Worm (Caenorhabditis elegans) whole organism, L3 larva: ENCODE results near the gene T06E8.8.

ENCODE experiments used
- R02D3.7 ChIP-seq: fragments of 150-350 bp; optimal IDR thresholded peaks from 2 replicates; lab custom pipeline; 2014; ENCODE audit warnings: missing biosample characterization, missing genetic modification characterization
- ZK546.5 ChIP-seq: sonication (generic microtip); optimal IDR thresholded peaks from 2 replicates; lab custom pipeline; 2017; ENCODE audit warnings: missing biosample characterization, missing genetic modification characterization
- aly-2 ChIP-seq: fragments of 150-350 bp; optimal IDR thresholded peaks from 2 replicates; lab custom pipeline; 2014; ENCODE audit warnings: missing biosample characterization, missing genetic modification characterization
- ama-1 ChIP-seq: fragments of 150-350 bp; optimal IDR thresholded peaks from 2 replicates; lab custom pipeline; 2018
- ceh-16 ChIP-seq: sonication (generic microtip); optimal IDR thresholded peaks from 2 replicates; lab custom pipeline; 2017; ENCODE audit warnings: missing biosample characterization, missing genetic modification characterization
- ceh-28 ChIP-seq: fragments of 150-350 bp; optimal IDR thresholded peaks from 2 replicates; lab custom pipeline; 2014; ENCODE audit warnings: missing biosample characterization, missing genetic modification reagents, missing genetic modification characterization
- ceh-82 ChIP-seq: fragments of 150-350 bp; optimal IDR thresholded peaks from 2 replicates; lab custom pipeline; 2014; ENCODE audit warnings: missing biosample characterization, missing genetic modification characterization
- ceh-9 ChIP-seq: sonication (generic microtip); optimal IDR thresholded peaks from 2 replicates; lab custom pipeline; 2018; ENCODE audit warnings: missing biosample characterization, missing genetic modification characterization
- daf-12 ChIP-seq: fragments of 150-350 bp; optimal IDR thresholded peaks from 2 replicates; lab custom pipeline; 2014; ENCODE audit warnings: missing biosample characterization, missing genetic modification reagents, missing genetic modification characterization
- egl-27 ChIP-seq: sonication (generic microtip); optimal IDR thresholded peaks from 4 replicates; lab custom pipeline; 2017; ENCODE audit warnings: missing biosample characterization, missing genetic modification reagents, missing genetic modification characterization
- egl-5 ChIP-seq: fragments of 150-350 bp; optimal IDR thresholded peaks from 2 replicates; lab custom pipeline; 2017; ENCODE audit warnings: missing biosample characterization, missing genetic modification reagents, missing genetic modification characterization, inconsistent platforms
- elt-1 ChIP-seq: fragments of 150-350 bp; optimal IDR thresholded peaks from 2 replicates; lab custom pipeline; 2014; ENCODE audit warnings: missing biosample characterization, missing genetic modification characterization
- elt-2 ChIP-seq: sonication (generic microtip); optimal IDR thresholded peaks from 2 replicates; lab custom pipeline; 2016; ENCODE audit warnings: missing genetic modification reagents, mild to moderate bottlenecking, missing genetic modification characterization, missing compliant biosample characterization
- elt-3 ChIP-seq, 3 experiments: fragments of 150-350 bp in 1 of 3; sonication (generic microtip) in 2 of 3; optimal IDR thresholded peaks; 2 replicates in 2 of 3; 4 replicates in 1 of 3; lab custom pipeline; 2014 to 2017; ENCODE audit warnings: missing biosample characterization in 3 of 3, missing genetic modification characterization in 3 of 3
- eor-1 ChIP-seq, 2 experiments: fragments of 150-350 bp; optimal IDR thresholded peaks; 2 replicates each; lab custom pipeline; 2014 to 2018; ENCODE audit warnings: missing biosample characterization in 2 of 2, missing genetic modification characterization in 2 of 2
- fkh-10 ChIP-seq: sonication (generic microtip); optimal IDR thresholded peaks from 2 replicates; lab custom pipeline; 2017; ENCODE audit warnings: missing biosample characterization, missing genetic modification reagents, missing genetic modification characterization
- fkh-2 ChIP-seq: fragments of 150-350 bp; optimal IDR thresholded peaks from 2 replicates; lab custom pipeline; 2014; ENCODE audit warnings: missing biosample characterization, missing genetic modification reagents, missing genetic modification characterization
- fos-1 ChIP-seq: fragments of 150-350 bp; optimal IDR thresholded peaks from 2 replicates; lab custom pipeline; 2014; ENCODE audit warnings: missing biosample characterization, missing genetic modification characterization
- hmg-11 ChIP-seq: sonication (generic microtip); optimal IDR thresholded peaks from 2 replicates; lab custom pipeline; 2016; ENCODE audit warnings: missing genetic modification characterization, missing compliant biosample characterization
- jun-1 ChIP-seq: fragments of 150-350 bp; optimal IDR thresholded peaks from 2 replicates; lab custom pipeline; 2014; ENCODE audit warnings: missing biosample characterization, missing genetic modification reagents, missing genetic modification characterization
- lin-15B ChIP-seq: fragments of 150-350 bp; optimal IDR thresholded peaks from 2 replicates; lab custom pipeline; 2014; ENCODE audit warnings: missing biosample characterization, missing genetic modification characterization
- lin-39 ChIP-seq: fragments of 150-350 bp; optimal IDR thresholded peaks from 2 replicates; lab custom pipeline; 2018; ENCODE audit warnings: missing biosample characterization, missing genetic modification reagents, missing genetic modification characterization
- lsy-12 ChIP-seq: sonication (generic microtip); optimal IDR thresholded peaks from 2 replicates; lab custom pipeline; 2016; ENCODE audit warnings: mild to moderate bottlenecking, missing genetic modification characterization, missing compliant biosample characterization
- mdl-1 ChIP-seq: fragments of 150-350 bp; optimal IDR thresholded peaks from 2 replicates; lab custom pipeline; 2014; ENCODE audit warnings: missing biosample characterization, missing genetic modification characterization
- mml-1 ChIP-seq: fragments of 150-350 bp; sonication (generic microtip); optimal IDR thresholded peaks from 3 replicates; lab custom pipeline; 2014; ENCODE audit warnings: missing biosample characterization, missing genetic modification characterization
- nfya-1 ChIP-seq: sonication (generic microtip); optimal IDR thresholded peaks from 2 replicates; lab custom pipeline; 2017; ENCODE audit warnings: missing genetic modification characterization, mild to moderate bottlenecking, missing compliant biosample characterization, antibody characterized with exemption, moderate library complexity; ENCODE audit not compliant: insufficient read depth
- nhr-11 ChIP-seq: fragments of 150-350 bp; optimal IDR thresholded peaks from 2 replicates; lab custom pipeline; 2014; ENCODE audit warnings: missing biosample characterization, missing genetic modification characterization
- nhr-12 ChIP-seq: fragments of 150-350 bp; optimal IDR thresholded peaks from 2 replicates; lab custom pipeline; 2014; ENCODE audit warnings: missing biosample characterization, missing genetic modification characterization
- nhr-23 ChIP-seq: fragments of 150-350 bp; optimal IDR thresholded peaks from 2 replicates; lab custom pipeline; 2014; ENCODE audit warnings: missing biosample characterization, missing genetic modification reagents, missing genetic modification characterization
- nhr-237 ChIP-seq: fragments of 150-350 bp; optimal IDR thresholded peaks from 2 replicates; lab custom pipeline; 2014; ENCODE audit warnings: missing biosample characterization, missing genetic modification characterization
- nhr-25 ChIP-seq: sonication (generic microtip); optimal IDR thresholded peaks from 2 replicates; lab custom pipeline; 2017; ENCODE audit warnings: missing biosample characterization, missing genetic modification characterization
- nhr-28 ChIP-seq: fragments of 150-350 bp; optimal IDR thresholded peaks from 2 replicates; lab custom pipeline; 2014; ENCODE audit warnings: missing biosample characterization, missing genetic modification characterization
- nhr-43 ChIP-seq: sonication (generic microtip); optimal IDR thresholded peaks from 2 replicates; lab custom pipeline; 2016; ENCODE audit warnings: mild to moderate bottlenecking, missing genetic modification characterization, missing compliant biosample characterization; ENCODE audit not compliant: poor library complexity, severe bottlenecking
- nhr-67 ChIP-seq: fragments of 150-350 bp; optimal IDR thresholded peaks from 2 replicates; lab custom pipeline; 2014; ENCODE audit warnings: missing biosample characterization, missing genetic modification characterization
- nhr-76 ChIP-seq: fragments of 150-350 bp; sonication (generic microtip); optimal IDR thresholded peaks from 5 replicates; lab custom pipeline; 2014; ENCODE audit warnings: missing biosample characterization, missing genetic modification characterization
- nhr-77 ChIP-seq: fragments of 150-350 bp; optimal IDR thresholded peaks from 2 replicates; lab custom pipeline; 2014; ENCODE audit warnings: missing biosample characterization, missing genetic modification characterization
- pha-4 ChIP-seq: fragments of 150-350 bp; optimal IDR thresholded peaks from 2 replicates; lab custom pipeline; 2014; ENCODE audit warnings: missing biosample characterization, missing genetic modification reagents, missing genetic modification characterization
- pqm-1 ChIP-seq: fragments of 150-350 bp; optimal IDR thresholded peaks from 2 replicates; lab custom pipeline; 2017; ENCODE audit warnings: missing biosample characterization, missing genetic modification characterization, inconsistent platforms
- sea-2 ChIP-seq: fragments of 150-350 bp; sonication (generic microtip); optimal IDR thresholded peaks from 4 replicates; lab custom pipeline; 2014; ENCODE audit warnings: missing biosample characterization, missing genetic modification reagents, missing genetic modification characterization
- skn-1 ChIP-seq: fragments of 150-350 bp; optimal IDR thresholded peaks from 2 replicates; lab custom pipeline; 2014; ENCODE audit warnings: missing biosample characterization, missing genetic modification characterization
- snpc-4 ChIP-seq: fragments of 150-350 bp; optimal IDR thresholded peaks from 2 replicates; lab custom pipeline; 2014; ENCODE audit warnings: missing biosample characterization, missing genetic modification characterization
- tbx-2 ChIP-seq: sonication (generic microtip); optimal IDR thresholded peaks from 2 replicates; lab custom pipeline; 2016; ENCODE audit warnings: mild to moderate bottlenecking, missing genetic modification characterization, missing compliant biosample characterization
- unc-39 ChIP-seq: sonication (generic microtip); optimal IDR thresholded peaks from 4 replicates; lab custom pipeline; 2017; ENCODE audit warnings: missing biosample characterization, missing genetic modification characterization
- unc-62 ChIP-seq: fragments of 150-350 bp; sonication (generic microtip); optimal IDR thresholded peaks from 4 replicates; lab custom pipeline; 2014; ENCODE audit warnings: missing biosample characterization, missing genetic modification reagents, missing genetic modification characterization
- zag-1 ChIP-seq: fragments of 150-350 bp; optimal IDR thresholded peaks from 2 replicates; lab custom pipeline; 2014; ENCODE audit warnings: missing biosample characterization, missing genetic modification characterization
- ztf-11 ChIP-seq: fragments of 150-350 bp; optimal IDR thresholded peaks from 2 replicates; lab custom pipeline; 2014; ENCODE audit warnings: missing biosample characterization, missing genetic modification characterization
- ztf-4 ChIP-seq: fragments of 150-350 bp; optimal IDR thresholded peaks from 2 replicates; lab custom pipeline; 2014; ENCODE audit warnings: missing biosample characterization, missing genetic modification characterization

The T06E8.8 gene

ce11 chrV:10003315-10003969, 40.1 kb upstream of the T06E8.8 start:
- TF ChIP-seq fkh-2 (tag; lab: Kevin White, UChicago): no peak
- no peak for TF ChIP-seq nhr-237 (tag; lab: Kevin White, UChicago)
- TF ChIP-seq ztf-4 (tag; lab: Kevin White, UChicago): no peak
- no peak for TF ChIP-seq R02D3.7 (tag; lab: Kevin White, UChicago)
- TF ChIP-seq unc-62 (GFP tag; lab: Kevin White, UChicago): no peak
- TF ChIP-seq lin-39 (tag; lab: Kevin White, UChicago): peak; percentile 38
- TF ChIP-seq unc-39 (tag; lab: Kevin White, UChicago): no peak
- no peak for TF ChIP-seq aly-2 (tag; lab: Kevin White, UChicago)
- no peak for TF ChIP-seq ceh-82 (tag; lab: Kevin White, UChicago)
- TF ChIP-seq sea-2 (GFP tag; lab: Kevin White, UChicago): no peak
- TF ChIP-seq fos-1 (tag; lab: Kevin White, UChicago): no peak
- TF ChIP-seq skn-1 (tag; lab: Kevin White, UChicago): peak; percentile 31
- TF ChIP-seq jun-1: peak; percentile 8
- peak; percentile 73 for TF ChIP-seq lin-15B (tag; lab: Kevin White, UChicago)
- no peak for TF ChIP-seq lsy-12 (tag; lab: Kevin White, UChicago)
- TF ChIP-seq nhr-11 (tag; lab: Kevin White, UChicago): no peak
- no peak for TF ChIP-seq mml-1 (tag; lab: Kevin White, UChicago)
- TF ChIP-seq elt-1 (tag; lab: Kevin White, UChicago): no peak
- peak; percentile 44 for TF ChIP-seq nhr-23 (tag; lab: Kevin White, UChicago)
- peak; percentile 42 for TF ChIP-seq snpc-4 (tag; lab: Kevin White, UChicago)
- no peak for TF ChIP-seq elt-3 (tag; optimal IDR thresholded peaks at IDR 0.05; lab: Kevin White, UChicago)
- no peak for TF ChIP-seq daf-12 (tag; lab: Kevin White, UChicago)
- peak; percentile 53 for TF ChIP-seq nfya-1 (tag; lab: Kevin White, UChicago)
- no peak for TF ChIP-seq nhr-77 (tag; lab: Kevin White, UChicago)
- no peak for TF ChIP-seq ceh-16 (tag; lab: Kevin White, UChicago)
- no peak for TF ChIP-seq tbx-2 (tag; lab: Kevin White, UChicago)
- TF ChIP-seq hmg-11 (tag; lab: Kevin White, UChicago): peak; percentile 57
- peak; percentile 41 for TF ChIP-seq nhr-25 (tag; lab: Kevin White, UChicago)
- no peak for TF ChIP-seq nhr-76 (tag; lab: Kevin White, UChicago)
- TF ChIP-seq ztf-11: no peak
- no peak for TF ChIP-seq nhr-67
- TF ChIP-seq eor-1 (tag; optimal IDR thresholded peaks at IDR 0.05; lab: Kevin White, UChicago): no peak
- no peak for TF ChIP-seq ama-1 (lab: Kevin White, UChicago)
- no peak for TF ChIP-seq fkh-10 (GFP tag; lab: Kevin White, UChicago)
- TF ChIP-seq ceh-9: no peak
- TF ChIP-seq mdl-1 (tag; lab: Kevin White, UChicago): no peak
- TF ChIP-seq nhr-12: no peak
- TF ChIP-seq ceh-28 (tag; lab: Kevin White, UChicago): no peak
- TF ChIP-seq zag-1: no peak
- peak; percentile 52 for TF ChIP-seq nhr-43
- TF ChIP-seq pha-4 (tag; lab: Kevin White, UChicago): peak; percentile 76
- TF ChIP-seq egl-5: no peak
- TF ChIP-seq elt-2 (tag; lab: Kevin White, UChicago): peak; percentile 79
- no peak for TF ChIP-seq ZK546.5 (tag; lab: Kevin White, UChicago)
- no peak for TF ChIP-seq egl-27
- no peak for TF ChIP-seq nhr-28 (tag; lab: Kevin White, UChicago)
- peak; percentile 50 for TF ChIP-seq pqm-1 (tag; lab: Kevin White, UChicago)
